Fruit fly (Drosophila melanogaster) whole organism, adult: ENCODE data around the gene CG6729.
A peak's percentile ranks its signal among the peaks of the same experiment; 100 is the strongest.

ENCODE experiments used
- CG11617 ChIP-seq: fragments of 200-800 bp; sonication (Bioruptor generic); optimal IDR thresholded peaks from 2 replicates; lab custom pipeline; 2017; ENCODE audit warnings: mild to moderate bottlenecking, missing biosample characterization, missing genetic modification reagents, missing genetic modification characterization
- CG12768 ChIP-seq: fragments of 200-800 bp; sonication (Bioruptor generic); optimal IDR thresholded peaks from 2 replicates; lab custom pipeline; 2017; ENCODE audit warnings: missing biosample characterization, missing genetic modification characterization, mild to moderate bottlenecking, moderate library complexity, missing genetic modification reagents
- CG14711 ChIP-seq: fragments of 200-800 bp; sonication (Bioruptor generic); optimal IDR thresholded peaks from 2 replicates; lab custom pipeline; 2018; ENCODE audit warnings: missing biosample characterization, mild to moderate bottlenecking, missing genetic modification characterization, moderate library complexity
- CG1620 ChIP-seq: fragments of 200-800 bp; sonication (Bioruptor generic); optimal IDR thresholded peaks from 2 replicates; lab custom pipeline; 2016; ENCODE audit warnings: missing biosample characterization, missing genetic modification characterization
- CG33017 ChIP-seq: fragments of 200-800 bp; sonication (Bioruptor generic); optimal IDR thresholded peaks from 2 replicates; lab custom pipeline; 2018; ENCODE audit warnings: missing biosample characterization, mild to moderate bottlenecking, missing genetic modification characterization, moderate library complexity
- CG5204 ChIP-seq: fragments of 200-800 bp; sonication (Bioruptor generic); optimal IDR thresholded peaks from 2 replicates; lab custom pipeline; 2016; ENCODE audit warnings: missing biosample characterization, missing genetic modification characterization
- CG7045 ChIP-seq: fragments of 200-800 bp; sonication (Bioruptor generic); optimal IDR thresholded peaks from 2 replicates; lab custom pipeline; 2017; ENCODE audit warnings: missing biosample characterization, mild to moderate bottlenecking, missing genetic modification characterization
- CG7101 ChIP-seq: fragments of 200-800 bp; sonication (Bioruptor generic); optimal IDR thresholded peaks from 2 replicates; lab custom pipeline; 2018; ENCODE audit warnings: missing biosample characterization, mild to moderate bottlenecking, missing genetic modification characterization, moderate library complexity
- Clk ChIP-seq: fragments of 200-800 bp; sonication (Bioruptor generic); optimal IDR thresholded peaks from 2 replicates; lab custom pipeline; 2017; ENCODE audit warnings: missing biosample characterization, missing genetic modification characterization
- Crg-1 ChIP-seq: fragments of 200-800 bp; sonication (Bioruptor generic); optimal IDR thresholded peaks from 2 replicates; lab custom pipeline; 2016; ENCODE audit warnings: missing biosample characterization, missing genetic modification characterization
- Hr96 ChIP-seq: fragments of 200-800 bp; sonication (Bioruptor generic); optimal IDR thresholded peaks from 2 replicates; lab custom pipeline; 2016; ENCODE audit warnings: missing biosample characterization, missing genetic modification characterization
- Mnt ChIP-seq: fragments of 200-800 bp; sonication (Bioruptor generic); optimal IDR thresholded peaks from 2 replicates; lab custom pipeline; 2016; ENCODE audit warnings: missing biosample characterization, mild to moderate bottlenecking, missing genetic modification characterization
- bab1 ChIP-seq: fragments of 200-800 bp; sonication (Bioruptor generic); optimal IDR thresholded peaks from 3 replicates; lab custom pipeline; 2019; ENCODE audit warnings: missing biosample characterization, mild to moderate bottlenecking, missing genetic modification characterization, moderate library complexity
- cic ChIP-seq: fragments of 200-800 bp; sonication (Bioruptor generic); optimal IDR thresholded peaks from 2 replicates; lab custom pipeline; 2017; ENCODE audit warnings: missing biosample characterization, mild to moderate bottlenecking, missing genetic modification characterization, moderate library complexity
- cnc ChIP-seq, 2 experiments: fragments of >200 bp; optimal IDR thresholded peaks; 2 replicates each; lab custom pipeline; 2017
- kay ChIP-seq: fragments of 200-800 bp; sonication (Bioruptor generic); peaks from one replicate; lab custom pipeline; 2016; ENCODE audit warnings: missing biosample characterization, missing genetic modification characterization, borderline replicate concordance
- ovo ChIP-seq: fragments of 200-800 bp; sonication (Bioruptor generic); optimal IDR thresholded peaks from 2 replicates; lab custom pipeline; 2016; ENCODE audit warnings: missing biosample characterization, missing genetic modification characterization
- pad ChIP-seq: fragments of 200-800 bp; sonication (Bioruptor generic); optimal IDR thresholded peaks from 3 replicates; lab custom pipeline; 2017; ENCODE audit warnings: missing biosample characterization, missing genetic modification characterization, mild to moderate bottlenecking, moderate library complexity, missing genetic modification reagents
- tj ChIP-seq: fragments of 200-800 bp; sonication (Bioruptor generic); optimal IDR thresholded peaks from 3 replicates; lab custom pipeline; 2017; ENCODE audit warnings: missing biosample characterization, mild to moderate bottlenecking, missing genetic modification characterization, moderate library complexity
- toe ChIP-seq: fragments of 200-800 bp; sonication (Bioruptor generic); optimal IDR thresholded peaks from 2 replicates; lab custom pipeline; 2016; ENCODE audit warnings: missing biosample characterization, missing genetic modification characterization

CG6729 gene

dm6 chr2L:10729955-10730354 is 13.8 kb downstream of the CG6729 start, which contains the start of gene CG17118:
CG17118 (plus strand) TSS chr2L:10730255.
- TF ChIP-seq bab1 (GFP tag; lab: Kevin White, UChicago) (no peak), CG14711 (tag; lab: Kevin White, UChicago) (no peak), kay (GFP tag; lab: Kevin White, UChicago) (no peak), tj (GFP tag; lab: Kevin White, UChicago) (no peak), CG7045 (GFP tag; lab: Kevin White, UChicago) (no peak), Crg-1 (GFP tag; lab: Kevin White, UChicago) (no peak), Clk (GFP tag; lab: Kevin White, UChicago) (no peak), CG11617 (GFP tag; lab: Kevin White, UChicago) (no peak), cnc (optimal IDR thresholded peaks at IDR 0.05; lab: Kevin White, UChicago) (no peak), Mnt (GFP tag; lab: Kevin White, UChicago) (no peak), cic (GFP tag; lab: Kevin White, UChicago) (no peak), ovo (GFP tag; lab: Kevin White, UChicago) (no peak), CG12768 (no peak), CG33017 (tag; lab: Kevin White, UChicago) (no peak), Hr96 (no peak), CG1620 (GFP tag; lab: Kevin White, UChicago) (no peak), toe (no peak), CG5204 (GFP tag; lab: Kevin White, UChicago) (no peak), CG7101 (tag; lab: Kevin White, UChicago) (no peak), pad (GFP tag; lab: Kevin White, UChicago) (no peak)

dm6 chr2L:10728751-10729150 is 15.0 kb downstream of the CG6729 start, which contains the start of gene CG6443:
CG6443 (plus strand) TSS chr2L:10728978.
- TF ChIP-seq bab1 (GFP tag; lab: Kevin White, UChicago), result peak; percentile 22
- no peak for TF ChIP-seq CG11617 (GFP tag; lab: Kevin White, UChicago)

- TF ChIP-seq toe, result no peak
- TF ChIP-seq CG7101 (tag; lab: Kevin White, UChicago), result no peak
- TF ChIP-seq bab1 (GFP tag; lab: Kevin White, UChicago), result no peak
- TF ChIP-seq cnc (optimal IDR thresholded peaks at IDR 0.05; lab: Kevin White, UChicago), result no peak
- no peak for TF ChIP-seq cic (GFP tag; lab: Kevin White, UChicago)
- no peak for TF ChIP-seq CG33017 (tag; lab: Kevin White, UChicago)
- no peak for TF ChIP-seq CG14711 (tag; lab: Kevin White, UChicago)
- no peak for TF ChIP-seq CG11617 (GFP tag; lab: Kevin White, UChicago)
- TF ChIP-seq CG1620 (GFP tag; lab: Kevin White, UChicago), result no peak
- TF ChIP-seq tj (GFP tag; lab: Kevin White, UChicago), result no peak
- no peak for TF ChIP-seq Clk (GFP tag; lab: Kevin White, UChicago)
- no peak for TF ChIP-seq pad (GFP tag; lab: Kevin White, UChicago)
- TF ChIP-seq Mnt (GFP tag; lab: Kevin White, UChicago), result no peak
- TF ChIP-seq ovo (GFP tag; lab: Kevin White, UChicago), result no peak
These were observed 19.8 kb downstream of the CG6729 start, which contains the start of gene CG6431 for dm6 chr2L:10723903-10724302. CG6431 (plus strand) TSS chr2L:10724203.

- TF ChIP-seq Hr96, result no peak
- TF ChIP-seq ovo (GFP tag; lab: Kevin White, UChicago), result no peak
- no peak for TF ChIP-seq CG5204 (GFP tag; lab: Kevin White, UChicago)
- no peak for TF ChIP-seq CG33017 (tag; lab: Kevin White, UChicago)
- no peak for TF ChIP-seq cic (GFP tag; lab: Kevin White, UChicago)
- no peak for TF ChIP-seq Mnt (GFP tag; lab: Kevin White, UChicago)
- TF ChIP-seq CG14711 (tag; lab: Kevin White, UChicago), result no peak
- no peak for TF ChIP-seq cnc (optimal IDR thresholded peaks at IDR 0.05; lab: Kevin White, UChicago)
- TF ChIP-seq CG7101 (tag; lab: Kevin White, UChicago), result no peak
- TF ChIP-seq Clk (GFP tag; lab: Kevin White, UChicago), result no peak
These were observed 22.2 kb downstream of the CG6729 start for dm6 chr2L:10721535-10721934.

- TF ChIP-seq Crg-1 (GFP tag; lab: Kevin White, UChicago) (no peak), CG14711 (tag; lab: Kevin White, UChicago) (no peak), kay (GFP tag; lab: Kevin White, UChicago) (no peak), cic (GFP tag; lab: Kevin White, UChicago) (no peak), CG5204 (GFP tag; lab: Kevin White, UChicago) (no peak), CG12768 (no peak), Clk (GFP tag; lab: Kevin White, UChicago) (no peak)
These were observed 32.5 kb downstream of the CG6729 start for dm6 chr2L:10711221-10711620.

- TF ChIP-seq CG7101 (tag; lab: Kevin White, UChicago) (no peak), kay (GFP tag; lab: Kevin White, UChicago) (peak; percentile 17)
These were observed 34.4 kb downstream of the CG6729 start, which contains the start of gene Lip2 for dm6 chr2L:10709353-10709752. Lip2 (minus strand) TSS chr2L:10709453.

dm6 chr2L:10708089-10708488 is 35.6 kb downstream of the CG6729 start:
- TF ChIP-seq CG12768, result no peak
- no peak for TF ChIP-seq cic (GFP tag; lab: Kevin White, UChicago)
- no peak for TF ChIP-seq CG11617 (GFP tag; lab: Kevin White, UChicago)
- no peak for TF ChIP-seq kay (GFP tag; lab: Kevin White, UChicago)
- no peak for TF ChIP-seq bab1 (GFP tag; lab: Kevin White, UChicago)
- TF ChIP-seq Clk (GFP tag; lab: Kevin White, UChicago), result no peak
- TF ChIP-seq Mnt (GFP tag; lab: Kevin White, UChicago), result no peak
- TF ChIP-seq Crg-1 (GFP tag; lab: Kevin White, UChicago), result no peak
- no peak for TF ChIP-seq CG7045 (GFP tag; lab: Kevin White, UChicago)
- TF ChIP-seq Hr96, result no peak
- no peak for TF ChIP-seq CG14711 (tag; lab: Kevin White, UChicago)
- TF ChIP-seq CG7101 (tag; lab: Kevin White, UChicago), result no peak
- TF ChIP-seq CG5204 (GFP tag; lab: Kevin White, UChicago), result no peak
- no peak for TF ChIP-seq tj (GFP tag; lab: Kevin White, UChicago)
- no peak for TF ChIP-seq CG1620 (GFP tag; lab: Kevin White, UChicago)
- no peak for TF ChIP-seq CG33017 (tag; lab: Kevin White, UChicago)
- TF ChIP-seq cnc (optimal IDR thresholded peaks at IDR 0.05; lab: Kevin White, UChicago), result no peak
- no peak for TF ChIP-seq ovo (GFP tag; lab: Kevin White, UChicago)
- TF ChIP-seq pad (GFP tag; lab: Kevin White, UChicago), result no peak
